Worm (Caenorhabditis elegans) whole organism, young adult: ENCODE results near the gene mua-3.

Experiments used
- B0336.3 ChIP-seq: fragments of 200-800 bp; sonication (Bioruptor generic); IDR thresholded peaks from 2 replicates; pipeline ENCODE4 v1.3.6; 2022; ENCODE audit warnings: missing genetic modification characterization, missing compliant biosample characterization
- F37B4.10 ChIP-seq: fragments of 200-800 bp; sonication (Bioruptor generic); IDR thresholded peaks from 2 replicates; pipeline ENCODE4 v1.3.6; 2022; ENCODE audit warnings: missing genetic modification characterization, missing compliant biosample characterization
- F39B2.1 ChIP-seq: fragments of 200-800 bp; sonication (Bioruptor generic); IDR thresholded peaks from 2 replicates; pipeline ENCODE4 v1.3.6; 2022; ENCODE audit warnings: missing genetic modification reagents, missing genetic modification characterization, missing compliant biosample characterization
- F55B11.4 ChIP-seq: sonication (generic microtip); optimal IDR thresholded peaks from 2 replicates; lab custom pipeline; 2016; ENCODE audit warnings: missing compliant biosample characterization, missing genetic modification characterization, borderline replicate concordance; ENCODE audit not compliant: insufficient read depth
- F57C9.4 ChIP-seq: sonication (generic microtip); optimal IDR thresholded peaks from 2 replicates; lab custom pipeline; 2017; ENCODE audit warnings: mild to moderate bottlenecking, missing genetic modification characterization, missing compliant biosample characterization
- K12H6.12 ChIP-seq: fragments of 200-800 bp; sonication (Bioruptor generic); optimal IDR thresholded peaks from 2 replicates; lab custom pipeline; 2018; ENCODE audit warnings: mild to moderate bottlenecking, missing genetic modification characterization, missing compliant biosample characterization
- Y67H2A.10 ChIP-seq: fragments of 200-800 bp; sonication (Bioruptor generic); conservative IDR thresholded peaks from 2 replicates; pipeline ENCODE4 v1.3.6; 2022; ENCODE audit warnings: missing genetic modification reagents, missing genetic modification characterization, missing compliant biosample characterization
- Y95B8A.8 ChIP-seq: fragments of 200-800 bp; sonication (Bioruptor generic); IDR thresholded peaks from 2 replicates; pipeline ENCODE4 v1.3.6; 2022; ENCODE audit warnings: missing genetic modification reagents, missing genetic modification characterization, missing compliant biosample characterization
- akir-1 ChIP-seq: fragments of 200-800 bp; sonication (Bioruptor generic); optimal IDR thresholded peaks from 2 replicates; lab custom pipeline; 2018; ENCODE audit warnings: mild to moderate bottlenecking, missing genetic modification characterization, moderate library complexity, missing compliant biosample characterization
- aptf-3 ChIP-seq: fragments of 200-800 bp; sonication (Bioruptor generic); IDR thresholded peaks from 2 replicates; pipeline ENCODE4 v1.3.6; 2022; ENCODE audit warnings: missing genetic modification characterization, missing compliant biosample characterization
- athp-1 ChIP-seq: sonication (generic microtip); optimal IDR thresholded peaks from 2 replicates; lab custom pipeline; 2017; ENCODE audit warnings: mild to moderate bottlenecking, missing genetic modification characterization, missing compliant biosample characterization
- ccch-3 ChIP-seq: fragments of 200-800 bp; sonication (Bioruptor generic); optimal IDR thresholded peaks from 2 replicates; lab custom pipeline; 2018; ENCODE audit warnings: mild to moderate bottlenecking, missing genetic modification characterization, missing compliant biosample characterization
- ceh-100 ChIP-seq: fragments of 200-800 bp; sonication (Bioruptor generic); IDR thresholded peaks from 2 replicates; pipeline ENCODE4 v1.3.6; 2022; ENCODE audit warnings: missing genetic modification reagents, missing genetic modification characterization, missing compliant biosample characterization
- ceh-40 ChIP-seq: fragments of 200-800 bp; sonication (Bioruptor generic); IDR thresholded peaks from 2 replicates; pipeline ENCODE4 v1.3.6; 2022; ENCODE audit warnings: missing genetic modification characterization, missing compliant biosample characterization
- ceh-91 ChIP-seq: fragments of 200-800 bp; sonication (Bioruptor generic); IDR thresholded peaks from 2 replicates; pipeline ENCODE4 v1.3.6; 2022; ENCODE audit warnings: missing genetic modification reagents, missing genetic modification characterization, missing compliant biosample characterization
- egl-44 ChIP-seq: fragments of 200-800 bp; sonication (Bioruptor generic); IDR thresholded peaks from 2 replicates; pipeline ENCODE4 v1.3.6; 2022; ENCODE audit warnings: missing genetic modification reagents, missing genetic modification characterization, missing compliant biosample characterization
- ekl-4 ChIP-seq: fragments of 200-800 bp; sonication (Bioruptor generic); IDR thresholded peaks from 2 replicates; pipeline ENCODE4 v1.3.6; 2022; ENCODE audit warnings: missing genetic modification reagents, missing genetic modification characterization, missing compliant biosample characterization
- fkh-3 ChIP-seq: sonication (generic microtip); optimal IDR thresholded peaks from 2 replicates; lab custom pipeline; 2016; ENCODE audit warnings: mild to moderate bottlenecking, missing genetic modification characterization, missing compliant biosample characterization
- him-1 ChIP-seq: sonication (generic microtip); optimal IDR thresholded peaks from 2 replicates; lab custom pipeline; 2016; ENCODE audit warnings: missing genotype, missing genetic modification reagents, missing genetic modification characterization, missing compliant biosample characterization
- hsf-1 ChIP-seq: fragments of 200-800 bp; sonication (Bioruptor generic); IDR thresholded peaks from 2 replicates; pipeline ENCODE4 v1.3.6; 2022; ENCODE audit warnings: missing genetic modification reagents, missing genetic modification characterization, missing compliant biosample characterization
- lag-1 ChIP-seq: fragments of 200-800 bp; sonication (Bioruptor generic); IDR thresholded peaks from 2 replicates; pipeline ENCODE4 v1.3.6; 2022; ENCODE audit warnings: missing genetic modification reagents, missing genetic modification characterization, missing compliant biosample characterization
- lin-40 ChIP-seq: sonication (generic microtip); optimal IDR thresholded peaks from 2 replicates; lab custom pipeline; 2016; ENCODE audit warnings: missing genetic modification characterization, mild to moderate bottlenecking, missing compliant biosample characterization, missing genotype, missing genetic modification reagents
- lin-54 ChIP-seq: fragments of 200-800 bp; sonication (Bioruptor generic); optimal IDR thresholded peaks from 2 replicates; lab custom pipeline; 2018; ENCODE audit warnings: mild to moderate bottlenecking, missing genetic modification characterization, missing compliant biosample characterization
- lsl-1 ChIP-seq: fragments of 200-800 bp; sonication (Bioruptor generic); optimal IDR thresholded peaks from 2 replicates; lab custom pipeline; 2018; ENCODE audit warnings: mild to moderate bottlenecking, missing genetic modification characterization, moderate library complexity, missing compliant biosample characterization
- mcd-1 ChIP-seq: fragments of 200-800 bp; sonication (Bioruptor generic); IDR thresholded peaks from 2 replicates; pipeline ENCODE4 v1.3.6; 2022; ENCODE audit warnings: missing genetic modification reagents, missing genetic modification characterization, missing compliant biosample characterization
- mel-28 ChIP-seq: sonication (generic microtip); optimal IDR thresholded peaks from 2 replicates; lab custom pipeline; 2016; ENCODE audit warnings: borderline replicate concordance, mild to moderate bottlenecking, missing genetic modification characterization, missing compliant biosample characterization
- mxl-1 ChIP-seq: sonication (generic microtip); optimal IDR thresholded peaks from 2 replicates; lab custom pipeline; 2016; ENCODE audit warnings: missing genetic modification characterization, missing compliant biosample characterization
- nfya-2 ChIP-seq: fragments of 200-800 bp; sonication (Bioruptor generic); IDR thresholded peaks from 2 replicates; pipeline ENCODE4 v1.3.6; 2022; ENCODE audit warnings: missing genetic modification reagents, missing genetic modification characterization, missing compliant biosample characterization
- pbrm-1 ChIP-seq: fragments of 200-800 bp; sonication (Bioruptor generic); IDR thresholded peaks from 2 replicates; pipeline ENCODE4 v1.3.6; 2022; ENCODE audit warnings: missing genetic modification reagents, missing genetic modification characterization, missing compliant biosample characterization
- rcor-1 ChIP-seq: fragments of 200-800 bp; sonication (Bioruptor generic); IDR thresholded peaks from 2 replicates; pipeline ENCODE4 v1.3.6; 2022; ENCODE audit warnings: missing genetic modification reagents, missing genetic modification characterization, missing compliant biosample characterization
- repo-1 ChIP-seq: sonication (generic microtip); optimal IDR thresholded peaks from 2 replicates; lab custom pipeline; 2017; ENCODE audit warnings: mild to moderate bottlenecking, missing genetic modification characterization, missing compliant biosample characterization
- snpc-3.4 ChIP-seq: sonication (generic microtip); optimal IDR thresholded peaks from 2 replicates; lab custom pipeline; 2017; ENCODE audit warnings: missing genetic modification characterization, mild to moderate bottlenecking, missing compliant biosample characterization, antibody characterized with exemption, moderate library complexity, missing genotype, missing genetic modification reagents
- somi-1 ChIP-seq: fragments of 200-800 bp; sonication (Bioruptor generic); optimal IDR thresholded peaks from 2 replicates; lab custom pipeline; 2018; ENCODE audit warnings: mild to moderate bottlenecking, missing genetic modification characterization, missing compliant biosample characterization
- tbx-9 ChIP-seq: sonication (generic microtip); optimal IDR thresholded peaks from 2 replicates; lab custom pipeline; 2016; ENCODE audit warnings: borderline replicate concordance, missing genetic modification characterization, inconsistent platforms, missing compliant biosample characterization
- ztf-18 ChIP-seq: sonication (generic microtip); optimal IDR thresholded peaks from 2 replicates; lab custom pipeline; 2016; ENCODE audit warnings: missing genotype, mild to moderate bottlenecking, missing genetic modification characterization, missing compliant biosample characterization
- ztf-28 ChIP-seq: fragments of 200-800 bp; sonication (Bioruptor generic); IDR thresholded peaks from 2 replicates; pipeline ENCODE4 v1.3.6; 2022; ENCODE audit warnings: missing genetic modification reagents, missing genetic modification characterization, missing compliant biosample characterization

mua-3 gene

DNA sequence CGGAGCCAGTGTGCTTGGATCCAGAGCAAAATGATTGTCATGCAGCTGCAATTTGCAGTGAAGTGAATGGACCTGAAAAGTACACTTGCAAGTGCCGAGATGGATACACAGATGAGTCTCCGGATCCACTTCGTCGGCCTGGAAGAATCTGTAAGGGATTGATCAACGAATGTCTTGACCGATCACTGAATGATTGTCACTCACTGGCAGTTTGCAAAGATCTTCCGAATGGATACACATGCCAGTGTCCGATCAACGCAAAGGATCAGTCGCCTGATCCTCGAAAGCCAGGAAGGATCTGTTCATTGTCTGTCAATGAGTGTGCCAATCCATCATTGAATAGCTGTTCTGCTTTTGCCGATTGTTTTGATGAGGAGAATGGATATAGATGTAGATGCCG is 18.9 kb downstream of the mua-3 start:
- no peak for TF ChIP-seq Y95B8A.8
- no peak for TF ChIP-seq F39B2.1 (GFP tag; lab: Robert Waterston, UW)
- TF ChIP-seq mcd-1 (GFP tag; lab: Robert Waterston, UW) = no peak

DNA sequence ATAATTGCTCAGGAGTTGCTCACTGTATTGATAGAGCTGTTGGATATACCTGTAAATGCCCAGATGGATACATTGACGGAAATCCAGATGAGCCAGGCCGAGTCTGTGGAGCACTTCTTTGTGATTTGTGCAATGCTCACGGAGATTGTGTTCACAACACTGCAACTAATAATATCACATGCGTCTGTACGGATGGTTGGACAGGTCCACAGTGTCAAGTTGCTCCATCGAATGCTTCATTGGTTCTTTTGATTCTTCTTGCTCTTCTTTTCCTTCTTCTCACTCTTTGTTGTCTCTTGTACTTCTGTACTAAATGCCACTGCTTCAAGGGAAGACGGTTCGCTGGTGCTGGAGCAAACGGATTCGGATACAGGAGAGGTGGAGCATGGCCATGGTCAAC is 21.4 kb downstream of the mua-3 start:
- TF ChIP-seq fkh-3 (tag; lab: Kevin White, UChicago) = no peak
- TF ChIP-seq lsl-1 (GFP tag; lab: Kevin White, UChicago) = no peak
- no peak for TF ChIP-seq egl-44 (GFP tag; lab: Robert Waterston, UW)
- no peak for TF ChIP-seq akir-1 (GFP tag; lab: Kevin White, UChicago)
- TF ChIP-seq aptf-3 (GFP tag; lab: Robert Waterston, UW) = no peak
- no peak for TF ChIP-seq hsf-1 (GFP tag; lab: Robert Waterston, UW)
- no peak for TF ChIP-seq ekl-4
- no peak for TF ChIP-seq F39B2.1 (GFP tag; lab: Robert Waterston, UW)

DNA sequence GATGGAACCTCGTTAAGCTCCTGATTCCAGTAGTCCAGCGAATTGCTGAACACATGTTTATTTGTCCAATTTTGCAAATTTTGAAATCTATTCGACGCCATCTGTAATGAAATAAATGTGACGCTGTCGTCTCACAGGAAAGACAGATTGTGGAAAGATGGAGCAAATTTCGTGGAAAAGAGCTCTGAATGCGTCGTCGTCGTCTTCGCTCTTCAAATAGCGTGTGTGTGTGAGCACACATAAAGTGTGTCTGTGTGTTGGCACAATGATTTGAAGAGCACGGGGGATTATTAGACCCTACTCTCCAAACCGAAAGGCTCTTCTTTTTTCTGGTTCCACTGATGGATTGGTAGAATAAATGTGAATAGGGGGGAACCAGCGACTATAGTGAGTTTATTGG is 25.7 kb downstream of the mua-3 start, which contains the start of gene unc-47:
Gene unc-47 (minus strand): TSS at position 101 of the 400 bp plus-strand sequence.
- TF ChIP-seq him-1 (tag; lab: Kevin White, UChicago) (no peak), athp-1 (tag; lab: Kevin White, UChicago) (no peak), tbx-9 (tag; lab: Kevin White, UChicago) (no peak), lin-54 (no peak), ceh-91 (GFP tag; lab: Robert Waterston, UW) (no peak), F55B11.4 (tag; lab: Kevin White, UChicago) (no peak)

DNA sequence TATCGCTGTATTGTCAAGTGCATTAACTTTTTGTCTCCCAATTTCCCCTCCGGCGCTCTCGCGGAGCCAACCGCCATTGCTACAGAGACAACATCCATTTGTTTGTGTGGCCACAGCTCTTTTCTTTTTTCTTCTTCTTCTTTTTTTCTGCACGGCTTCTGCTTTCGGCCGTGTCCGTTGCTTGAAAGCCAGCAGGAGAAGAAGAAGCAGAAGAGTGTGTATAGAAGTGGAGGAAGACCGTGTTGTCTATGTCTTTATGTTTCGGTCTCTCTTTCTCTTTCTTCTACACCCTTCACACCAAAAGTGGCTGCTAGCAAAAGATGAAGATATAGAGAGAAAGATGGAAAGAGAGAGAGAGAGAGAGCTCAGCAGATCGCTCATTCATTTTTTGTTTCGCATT is 27.3 kb downstream of the mua-3 start:
- TF ChIP-seq K12H6.12 (peak; percentile 22), somi-1 (no peak)

DNA sequence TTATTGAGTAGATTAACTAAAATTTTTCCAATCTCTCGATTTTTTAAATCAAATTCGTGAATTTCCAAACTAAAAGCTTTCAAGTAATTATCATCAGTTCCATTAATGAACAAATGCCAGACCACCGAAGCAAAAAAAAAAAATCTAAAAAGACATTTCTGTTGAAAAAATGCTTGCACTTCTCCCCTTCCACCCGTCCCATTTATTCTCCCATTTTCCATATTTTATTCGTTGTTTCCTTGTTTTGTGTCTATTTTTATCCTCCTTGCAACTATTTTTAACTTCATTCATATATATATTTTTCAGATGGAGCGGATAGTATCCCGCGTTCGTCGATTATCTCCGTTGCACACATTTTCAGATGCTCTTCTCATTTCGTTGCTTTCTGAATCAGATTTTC is 28.4 kb downstream of the mua-3 start, which contains the start of gene epac-1:
Gene epac-1 (plus strand): TSS at position 301 of the 400 bp plus-strand sequence.
- TF ChIP-seq lin-54 (no peak), ekl-4 (no peak), nfya-2 (no peak), pbrm-1 (GFP tag; lab: Robert Waterston, UW) (no peak), lag-1 (no peak), ztf-18 (tag; lab: Kevin White, UChicago) (no peak), ccch-3 (GFP tag; lab: Kevin White, UChicago) (no peak), ztf-28 (GFP tag; lab: Robert Waterston, UW) (no peak), repo-1 (tag; lab: Kevin White, UChicago) (no peak), F57C9.4 (tag; lab: Kevin White, UChicago) (no peak), Y67H2A.10 (GFP tag; lab: Robert Waterston, UW) (no peak), mxl-1 (no peak), ceh-100 (GFP tag; lab: Robert Waterston, UW) (no peak), mel-28 (no peak), ceh-40 (GFP tag; lab: Robert Waterston, UW) (no peak), lin-40 (tag; lab: Kevin White, UChicago) (no peak), snpc-3.4 (tag; lab: Kevin White, UChicago) (no peak), F37B4.10 (no peak), rcor-1 (no peak), B0336.3 (GFP tag; lab: Robert Waterston, UW) (no peak)
